Worm (Caenorhabditis elegans) whole organism, early embryonic: ENCODE results near the gene dmd-7.

Experiments
- B0310.2 ChIP-seq: sonication (generic microtip); optimal IDR thresholded peaks from 2 replicates; lab custom pipeline; 2016; ENCODE audit warnings: mild to moderate bottlenecking, missing genetic modification characterization, missing compliant biosample characterization
- F13C5.2 ChIP-seq: sonication (generic microtip); optimal IDR thresholded peaks from 2 replicates; lab custom pipeline; 2017; ENCODE audit warnings: mild to moderate bottlenecking, missing genetic modification characterization, inconsistent platforms, missing compliant biosample characterization
- aly-1 ChIP-seq: sonication (generic microtip); optimal IDR thresholded peaks from 2 replicates; lab custom pipeline; 2016; ENCODE audit warnings: missing genetic modification characterization, missing compliant biosample characterization
- ama-1 ChIP-seq: fragments of 150-350 bp; optimal IDR thresholded peaks from 2 replicates; lab custom pipeline; 2014
- ceh-13 ChIP-seq: fragments of 200-800 bp; sonication (Bioruptor generic); optimal IDR thresholded peaks from 2 replicates; lab custom pipeline; 2018; ENCODE audit warnings: mild to moderate bottlenecking, missing genetic modification characterization, missing compliant biosample characterization
- ceh-36 ChIP-seq: sonication (generic microtip); optimal IDR thresholded peaks from 2 replicates; lab custom pipeline; 2016; ENCODE audit warnings: missing genetic modification characterization, inconsistent platforms, missing compliant biosample characterization
- ets-7 ChIP-seq: sonication (generic microtip); optimal IDR thresholded peaks from 2 replicates; lab custom pipeline; 2016; ENCODE audit warnings: missing genotype, missing genetic modification characterization, missing compliant biosample characterization
- flt-1 ChIP-seq: fragments of 200-800 bp; sonication (Bioruptor generic); IDR thresholded peaks from 2 replicates; pipeline ENCODE4 v1.3.6; 2022; ENCODE audit warnings: missing genetic modification characterization, missing compliant biosample characterization
- hmbx-1 ChIP-seq: sonication (generic microtip); optimal IDR thresholded peaks from 2 replicates; lab custom pipeline; 2016; ENCODE audit warnings: mild to moderate bottlenecking, missing genetic modification characterization, missing compliant biosample characterization
- hmg-4 ChIP-seq: fragments of 200-800 bp; sonication (Bioruptor generic); optimal IDR thresholded peaks from 2 replicates; lab custom pipeline; 2018; ENCODE audit warnings: mild to moderate bottlenecking, missing genetic modification characterization, missing compliant biosample characterization
- hnd-1 ChIP-seq: sonication (generic microtip); optimal IDR thresholded peaks from 2 replicates; lab custom pipeline; 2016; ENCODE audit warnings: missing genetic modification characterization, missing compliant biosample characterization
- pes-1 ChIP-seq: fragments of 200-800 bp; sonication (Bioruptor generic); IDR thresholded peaks from 2 replicates; pipeline ENCODE4 v1.3.6; 2022; ENCODE audit warnings: missing genetic modification reagents, missing genetic modification characterization, missing compliant biosample characterization
- scrt-1 ChIP-seq: fragments of 200-800 bp; sonication (Bioruptor generic); IDR thresholded peaks from 2 replicates; pipeline ENCODE4 v1.3.6; 2022; ENCODE audit warnings: missing genetic modification characterization, missing compliant biosample characterization
- sea-1 ChIP-seq: fragments of 200-800 bp; sonication (Bioruptor generic); conservative IDR thresholded peaks from 2 replicates; pipeline ENCODE4 v1.3.6; 2022; ENCODE audit warnings: missing genetic modification characterization, missing compliant biosample characterization
- tbx-11 ChIP-seq: fragments of 200-800 bp; sonication (Bioruptor generic); IDR thresholded peaks from 2 replicates; pipeline ENCODE4 v1.3.6; 2022; ENCODE audit warnings: missing genetic modification characterization, missing compliant biosample characterization
- tbx-37 ChIP-seq: fragments of 200-800 bp; sonication (Bioruptor generic); conservative IDR thresholded peaks from 2 replicates; pipeline ENCODE4 v1.3.6; 2022; ENCODE audit warnings: missing genetic modification reagents, missing genetic modification characterization, missing compliant biosample characterization
- tra-4 ChIP-seq: sonication (generic microtip); optimal IDR thresholded peaks from 2 replicates; lab custom pipeline; 2017; ENCODE audit warnings: missing genetic modification characterization, missing compliant biosample characterization

dmd-7 gene

ce11 chrV:6233952-6234351 is 12.8 kb upstream of the dmd-7 start:
- TF ChIP-seq aly-1 (no peak), tbx-11 (GFP tag; lab: Robert Waterston, UW) (no peak), hmg-4 (GFP tag; lab: Kevin White, UChicago) (peak; percentile 17), tbx-37 (GFP tag; lab: Robert Waterston, UW) (0 out of 2 replicates have a peak, but pooled peaks have one; percentile 18), sea-1 (no peak), ceh-13 (no peak)

ce11 chrV:6234876-6235275 is 11.9 kb upstream of the dmd-7 start, which contains the start of gene K08B12.3:
Gene K08B12.3, plus strand, starts transcription at chrV:6235176.
- no peak for TF ChIP-seq tbx-37 (GFP tag; lab: Robert Waterston, UW)
- TF ChIP-seq ama-1 = no peak
- no peak for TF ChIP-seq B0310.2 (tag; lab: Kevin White, UChicago)
- TF ChIP-seq pes-1 = no peak
- no peak for TF ChIP-seq ceh-36
- no peak for TF ChIP-seq tbx-11 (GFP tag; lab: Robert Waterston, UW)
- no peak for TF ChIP-seq F13C5.2
- no peak for TF ChIP-seq ceh-13
- no peak for TF ChIP-seq ets-7 (tag; lab: Kevin White, UChicago)
- no peak for TF ChIP-seq scrt-1 (GFP tag; lab: Robert Waterston, UW)
- TF ChIP-seq hnd-1 (tag; lab: Kevin White, UChicago) = no peak
- no peak for TF ChIP-seq tra-4 (tag; lab: Kevin White, UChicago)
- no peak for TF ChIP-seq hmbx-1
- no peak for TF ChIP-seq flt-1 (GFP tag; lab: Robert Waterston, UW)
- no peak for TF ChIP-seq hmg-4 (GFP tag; lab: Kevin White, UChicago)
- TF ChIP-seq sea-1 = no peak
- no peak for TF ChIP-seq aly-1

- TF ChIP-seq pes-1 = no peak
- no peak for TF ChIP-seq ets-7 (tag; lab: Kevin White, UChicago)
- TF ChIP-seq B0310.2 (tag; lab: Kevin White, UChicago) = no peak
- TF ChIP-seq hmg-4 (GFP tag; lab: Kevin White, UChicago) = no peak
- TF ChIP-seq ama-1 = no peak
- no peak for TF ChIP-seq tra-4 (tag; lab: Kevin White, UChicago)
- no peak for TF ChIP-seq hmbx-1
- TF ChIP-seq scrt-1 (GFP tag; lab: Robert Waterston, UW) = no peak
- no peak for TF ChIP-seq tbx-11 (GFP tag; lab: Robert Waterston, UW)
- TF ChIP-seq ceh-36 = no peak
- no peak for TF ChIP-seq flt-1 (GFP tag; lab: Robert Waterston, UW)
- TF ChIP-seq sea-1 = no peak
- TF ChIP-seq tbx-37 (GFP tag; lab: Robert Waterston, UW) = no peak
- no peak for TF ChIP-seq aly-1
- no peak for TF ChIP-seq hnd-1 (tag; lab: Kevin White, UChicago)
- TF ChIP-seq F13C5.2 = no peak
- no peak for TF ChIP-seq ceh-13
These were observed 8.4 kb upstream of the dmd-7 start for ce11 chrV:6238347-6238746.

- TF ChIP-seq ceh-36 (no peak), tra-4 (tag; lab: Kevin White, UChicago) (no peak), scrt-1 (GFP tag; lab: Robert Waterston, UW) (no peak), ceh-13 (no peak), pes-1 (no peak), tbx-37 (GFP tag; lab: Robert Waterston, UW) (no peak), sea-1 (no peak), B0310.2 (tag; lab: Kevin White, UChicago) (no peak), ets-7 (tag; lab: Kevin White, UChicago) (no peak), aly-1 (no peak), flt-1 (GFP tag; lab: Robert Waterston, UW) (no peak), hnd-1 (tag; lab: Kevin White, UChicago) (no peak), hmg-4 (GFP tag; lab: Kevin White, UChicago) (no peak), hmbx-1 (no peak)
These were observed 6.9 kb upstream of the dmd-7 start for ce11 chrV:6239855-6240254.

- TF ChIP-seq ets-7 (tag; lab: Kevin White, UChicago) (no peak), ceh-13 (no peak), tra-4 (tag; lab: Kevin White, UChicago) (no peak), F13C5.2 (no peak), hnd-1 (tag; lab: Kevin White, UChicago) (no peak), hmg-4 (GFP tag; lab: Kevin White, UChicago) (no peak), scrt-1 (GFP tag; lab: Robert Waterston, UW) (no peak), pes-1 (no peak)
These were observed 6.0 kb upstream of the dmd-7 start for ce11 chrV:6240735-6241134.

ce11 chrV:6243260-6243659 is 3.5 kb upstream of the dmd-7 start:
- TF ChIP-seq hmbx-1 = no peak
- no peak for TF ChIP-seq aly-1
- TF ChIP-seq flt-1 (GFP tag; lab: Robert Waterston, UW) = no peak
- no peak for TF ChIP-seq hmg-4 (GFP tag; lab: Kevin White, UChicago)
- no peak for TF ChIP-seq tbx-37 (GFP tag; lab: Robert Waterston, UW)
- no peak for TF ChIP-seq hnd-1 (tag; lab: Kevin White, UChicago)
- TF ChIP-seq sea-1 = no peak
- TF ChIP-seq F13C5.2 = no peak
- no peak for TF ChIP-seq ets-7 (tag; lab: Kevin White, UChicago)
- no peak for TF ChIP-seq B0310.2 (tag; lab: Kevin White, UChicago)
- no peak for TF ChIP-seq scrt-1 (GFP tag; lab: Robert Waterston, UW)
- no peak for TF ChIP-seq tra-4 (tag; lab: Kevin White, UChicago)
- no peak for TF ChIP-seq ceh-36
- no peak for TF ChIP-seq ceh-13
- TF ChIP-seq pes-1 = no peak
- no peak for TF ChIP-seq tbx-11 (GFP tag; lab: Robert Waterston, UW)
- no peak for TF ChIP-seq ama-1

ce11 chrV:6244631-6245030 is 2.1 kb upstream of the dmd-7 start:
- TF ChIP-seq hnd-1 (tag; lab: Kevin White, UChicago) (no peak), ceh-13 (no peak), flt-1 (GFP tag; lab: Robert Waterston, UW) (no peak), hmg-4 (GFP tag; lab: Kevin White, UChicago) (no peak), aly-1 (no peak), pes-1 (no peak), ets-7 (tag; lab: Kevin White, UChicago) (no peak), tbx-11 (GFP tag; lab: Robert Waterston, UW) (no peak), F13C5.2 (no peak), hmbx-1 (no peak), scrt-1 (GFP tag; lab: Robert Waterston, UW) (no peak)

- TF ChIP-seq B0310.2 (tag; lab: Kevin White, UChicago) (no peak), aly-1 (no peak), flt-1 (GFP tag; lab: Robert Waterston, UW) (no peak), scrt-1 (GFP tag; lab: Robert Waterston, UW) (no peak), ceh-13 (no peak), hmg-4 (GFP tag; lab: Kevin White, UChicago) (no peak), ets-7 (tag; lab: Kevin White, UChicago) (no peak), pes-1 (no peak), ama-1 (no peak), F13C5.2 (no peak), ceh-36 (no peak), hmbx-1 (no peak), tra-4 (tag; lab: Kevin White, UChicago) (no peak)
These were observed 666 bp downstream of the dmd-7 start for ce11 chrV:6247397-6247796.
